Worm (Caenorhabditis elegans): ENCODE results near the gene arrd-12.

DNA sequence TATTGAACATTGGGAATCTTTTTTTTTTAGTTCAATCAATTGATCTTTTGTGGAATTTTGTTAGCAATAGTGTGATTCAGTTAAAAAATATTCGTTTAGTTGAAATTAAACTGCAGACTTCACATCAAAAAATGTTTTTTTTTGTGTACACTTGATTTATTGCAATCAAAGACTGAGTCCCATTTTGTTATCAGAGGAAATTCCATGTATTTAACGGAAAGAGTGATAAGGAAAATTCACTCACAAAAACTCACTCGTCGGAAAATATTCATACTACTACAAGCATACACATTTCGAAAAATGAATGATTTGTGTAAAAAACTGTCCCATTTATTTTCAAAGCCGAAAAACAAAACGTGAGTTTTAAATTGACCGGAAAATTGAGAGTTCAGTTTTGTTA is 5.3 kb downstream of the arrd-12 start, which contains the start of gene C01B9.1:
- TF ChIP-seq ces-1 (GFP tag; optimal IDR thresholded peaks at IDR 0.05): no peak
- TF ChIP-seq mls-2 (tag; optimal IDR thresholded peaks at IDR 0.05): no peak
- TF ChIP-seq elt-3 (tag; optimal IDR thresholded peaks at IDR 0.05): no peak
- TF ChIP-seq ceh-83 (GFP tag; optimal IDR thresholded peaks at IDR 0.05): no peak
